Fruit fly (Drosophila melanogaster) whole organism, pupa: Measurements from ENCODE around the gene CG34132.

ENCODE experiments used
- CG13204 ChIP-seq: fragments of 200-800 bp; sonication (Bioruptor generic); optimal IDR thresholded peaks from 2 replicates; lab custom pipeline; 2018; ENCODE audit warnings: missing biosample characterization, mild to moderate bottlenecking, missing genetic modification characterization, moderate library complexity
- CG14655 ChIP-seq: fragments of 200-800 bp; sonication (Bioruptor generic); optimal IDR thresholded peaks from 3 replicates; lab custom pipeline; 2017; ENCODE audit warnings: mild to moderate bottlenecking, missing biosample characterization, missing genetic modification reagents, missing genetic modification characterization
- CG34367 ChIP-seq: fragments of 200-800 bp; sonication (Bioruptor generic); optimal IDR thresholded peaks from 2 replicates; lab custom pipeline; 2018; ENCODE audit warnings: missing biosample characterization, mild to moderate bottlenecking, missing genetic modification characterization
- CG8159 ChIP-seq: fragments of 200-800 bp; sonication (Bioruptor generic); optimal IDR thresholded peaks from 3 replicates; lab custom pipeline; 2018; ENCODE audit warnings: missing biosample characterization, mild to moderate bottlenecking, missing genetic modification characterization, moderate library complexity
- CG8301 ChIP-seq: fragments of 200-800 bp; sonication (Bioruptor generic); optimal IDR thresholded peaks from 2 replicates; lab custom pipeline; 2018; ENCODE audit warnings: missing biosample characterization, mild to moderate bottlenecking, missing genetic modification characterization
- EcR ChIP-seq: fragments of 200-800 bp; sonication (Bioruptor generic); optimal IDR thresholded peaks from 3 replicates; lab custom pipeline; 2019; ENCODE audit warnings: missing biosample characterization, missing genetic modification characterization, mild to moderate bottlenecking, moderate library complexity, missing genetic modification reagents
- Ets98B ChIP-seq: fragments of 200-800 bp; sonication (Bioruptor generic); IDR thresholded peaks from 2 replicates; pipeline ENCODE4 v1.3.6; 2022; ENCODE audit warnings: missing biosample characterization, missing genetic modification characterization
- Pif1A ChIP-seq: fragments of 200-800 bp; sonication (Bioruptor generic); optimal IDR thresholded peaks from 3 replicates; lab custom pipeline; 2016; ENCODE audit warnings: missing biosample characterization, missing genetic modification characterization
- fd96Ca ChIP-seq: fragments of 200-800 bp; sonication (Bioruptor generic); IDR thresholded peaks from 3 replicates; pipeline ENCODE4 v1.3.6; 2022; ENCODE audit warnings: missing biosample characterization, missing genetic modification characterization
- rn ChIP-seq: fragments of 200-800 bp; sonication (Bioruptor generic); IDR thresholded peaks from 2 replicates; pipeline ENCODE4 v1.3.6; 2022; ENCODE audit warnings: missing biosample characterization, missing genetic modification characterization

DNA sequence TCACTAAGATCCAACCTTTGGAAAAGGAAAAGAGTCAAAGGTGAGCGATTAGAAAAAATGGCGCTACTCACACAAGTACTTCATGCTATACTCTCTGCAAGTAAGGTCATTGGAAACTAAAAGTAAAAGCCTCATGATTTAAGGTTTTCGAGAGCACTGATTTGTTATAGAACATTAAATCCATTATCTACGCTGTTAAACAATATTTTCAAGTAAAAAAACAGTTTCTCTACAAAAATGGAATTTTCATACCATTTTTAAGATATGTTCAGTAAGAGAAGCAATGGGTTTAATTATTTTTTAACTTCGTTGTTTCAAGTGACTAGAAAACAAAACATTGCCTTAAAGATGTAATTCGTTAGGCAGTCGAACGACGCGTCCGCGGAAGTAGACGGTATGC, 3.7 kb downstream of the CG34132 start, which contains the start of gene Spn28Da:
- TF ChIP-seq Ets98B (no peak), EcR (no peak), fd96Ca (no peak), Pif1A (GFP tag; lab: Kevin White, UChicago) (no peak), CG8159 (no peak), CG34367 (tag; lab: Kevin White, UChicago) (no peak), rn (no peak), CG14655 (no peak), CG8301 (tag; lab: Kevin White, UChicago) (no peak), CG13204 (GFP tag; lab: Kevin White, UChicago) (no peak)
